Worm (Caenorhabditis elegans): ENCODE measurements around the gene unc-8.

DNA sequence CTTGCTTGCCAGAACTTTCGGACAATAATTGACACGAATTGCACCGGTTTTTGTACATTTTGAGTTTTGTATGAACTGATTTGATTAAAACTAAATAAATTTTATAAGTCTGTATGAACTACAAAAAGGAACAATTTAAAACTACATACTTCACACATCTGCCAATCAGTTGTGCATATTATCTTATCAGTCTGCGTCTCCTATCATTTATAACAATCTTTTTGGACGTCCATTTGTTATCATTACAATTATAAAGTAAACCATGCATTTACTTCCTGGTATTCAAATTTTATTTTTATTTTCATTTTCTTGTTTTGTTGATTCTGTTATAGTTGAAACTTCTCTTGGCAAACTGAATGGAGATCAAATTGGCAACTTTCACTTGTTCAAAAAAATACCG lies 16.6 kb upstream of the unc-8 start, which contains the start of gene cest-10:
- TF ChIP-seq W03F9.2 (tag; optimal IDR thresholded peaks at IDR 0.05) (peak; percentile 6), him-1 (tag; optimal IDR thresholded peaks at IDR 0.05) (no peak)
